Fruit fly (Drosophila melanogaster) whole organism, embryonic: ENCODE results near the gene GXIVsPLA2.

ENCODE experiments used
- ATbp ChIP-seq: fragments of 200-800 bp; sonication (Bioruptor generic); optimal IDR thresholded peaks from 2 replicates; lab custom pipeline; 2017; ENCODE audit warnings: missing biosample characterization, mild to moderate bottlenecking, missing genetic modification characterization, missing genetic modification reagents
- Blimp-1 ChIP-seq: fragments of 200-800 bp; sonication (Bioruptor generic); optimal IDR thresholded peaks from 3 replicates; lab custom pipeline; 2018; ENCODE audit warnings: missing biosample characterization, missing genetic modification characterization, mild to moderate bottlenecking, moderate library complexity, missing genetic modification reagents
- BtbVII ChIP-seq: fragments of 200-800 bp; sonication (Bioruptor generic); optimal IDR thresholded peaks from 3 replicates; lab custom pipeline; 2017; ENCODE audit warnings: missing biosample characterization, mild to moderate bottlenecking, missing genetic modification characterization
- CG1024 ChIP-seq: fragments of 200-800 bp; sonication (Bioruptor generic); IDR thresholded peaks from 2 replicates; pipeline ENCODE4 v1.3.6; 2022; ENCODE audit warnings: missing biosample characterization, missing genetic modification characterization
- CG10979 ChIP-seq: fragments of 200-800 bp; sonication (Bioruptor generic); optimal IDR thresholded peaks from 2 replicates; lab custom pipeline; 2018; ENCODE audit warnings: missing biosample characterization, mild to moderate bottlenecking, missing genetic modification characterization, moderate library complexity
- CG12104 ChIP-seq: fragments of 200-800 bp; sonication (Bioruptor generic); optimal IDR thresholded peaks from 3 replicates; lab custom pipeline; 2016; ENCODE audit warnings: missing biosample characterization, missing genetic modification characterization
- CG12219 ChIP-seq: fragments of 200-800 bp; sonication (Bioruptor generic); optimal IDR thresholded peaks from 3 replicates; lab custom pipeline; 2018; ENCODE audit warnings: missing biosample characterization, mild to moderate bottlenecking, missing genetic modification characterization
- CG13894 ChIP-seq: fragments of 200-800 bp; sonication (Bioruptor generic); optimal IDR thresholded peaks from 3 replicates; lab custom pipeline; 2018; ENCODE audit warnings: missing biosample characterization, mild to moderate bottlenecking, missing genetic modification characterization, moderate library complexity
- CG1602 ChIP-seq: fragments of 200-800 bp; sonication (Bioruptor generic); optimal IDR thresholded peaks from 3 replicates; lab custom pipeline; 2016; ENCODE audit warnings: missing biosample characterization, missing genetic modification characterization
- CG16779 ChIP-seq: fragments of 200-800 bp; sonication (Bioruptor generic); IDR thresholded peaks from 2 replicates; pipeline ENCODE4 v1.3.6; 2022; ENCODE audit warnings: missing biosample characterization, missing genetic modification characterization
- CG17385 ChIP-seq: fragments of 200-800 bp; sonication (Bioruptor generic); optimal IDR thresholded peaks from 3 replicates; lab custom pipeline; 2018; ENCODE audit warnings: missing biosample characterization, mild to moderate bottlenecking, missing genetic modification characterization
- CG18476 ChIP-seq: fragments of 200-800 bp; sonication (Bioruptor generic); optimal IDR thresholded peaks from 2 replicates; lab custom pipeline; 2016; ENCODE audit warnings: missing biosample characterization, mild to moderate bottlenecking, missing genetic modification characterization
- CG18764 ChIP-seq: fragments of 200-800 bp; sonication (Bioruptor generic); optimal IDR thresholded peaks from 3 replicates; lab custom pipeline; 2016; ENCODE audit warnings: missing biosample characterization, missing genetic modification characterization
- CG2116 ChIP-seq: fragments of 200-800 bp; sonication (Bioruptor generic); optimal IDR thresholded peaks from 3 replicates; lab custom pipeline; 2018; ENCODE audit warnings: missing biosample characterization, mild to moderate bottlenecking, missing genetic modification characterization
- CG2199 ChIP-seq: fragments of 200-800 bp; sonication (Bioruptor generic); IDR thresholded peaks from 3 replicates; pipeline ENCODE4 v1.3.6; 2022; ENCODE audit warnings: missing biosample characterization, missing genetic modification characterization
- CG2678 ChIP-seq: fragments of 200-800 bp; sonication (Bioruptor generic); optimal IDR thresholded peaks from 3 replicates; lab custom pipeline; 2019; ENCODE audit warnings: missing biosample characterization, mild to moderate bottlenecking, missing genetic modification characterization, moderate library complexity
- CG32772 ChIP-seq: fragments of 200-800 bp; sonication (Bioruptor generic); IDR thresholded peaks from 2 replicates; pipeline ENCODE4 v1.3.6; 2022; ENCODE audit warnings: missing biosample characterization, missing genetic modification characterization
- CG7839 ChIP-seq: fragments of 200-800 bp; sonication (Bioruptor generic); optimal IDR thresholded peaks from 3 replicates; lab custom pipeline; 2018; ENCODE audit warnings: missing biosample characterization, mild to moderate bottlenecking, missing genetic modification characterization, moderate library complexity
- CG9932 ChIP-seq: fragments of 200-800 bp; sonication (Bioruptor generic); IDR thresholded peaks from 2 replicates; pipeline ENCODE4 v1.3.6; 2022; ENCODE audit warnings: missing biosample characterization, missing genetic modification characterization
- CkIIα-i1 ChIP-seq: fragments of 200-800 bp; sonication (Bioruptor generic); IDR thresholded peaks from 2 replicates; pipeline ENCODE4 v1.3.6; 2022; ENCODE audit warnings: missing biosample characterization, missing genetic modification characterization
- CoRest ChIP-seq: fragments of 200-800 bp; sonication (Bioruptor generic); optimal IDR thresholded peaks from 3 replicates; lab custom pipeline; 2018; ENCODE audit warnings: missing biosample characterization, mild to moderate bottlenecking, missing genetic modification characterization, moderate library complexity
- CrebB ChIP-seq: fragments of 200-800 bp; sonication (Bioruptor generic); optimal IDR thresholded peaks from 3 replicates; lab custom pipeline; 2018; ENCODE audit warnings: missing biosample characterization, mild to moderate bottlenecking, missing genetic modification characterization
- Dp ChIP-seq: fragments of 200-800 bp; sonication (Bioruptor generic); optimal IDR thresholded peaks from 2 replicates; lab custom pipeline; 2018; ENCODE audit warnings: missing biosample characterization, mild to moderate bottlenecking, missing genetic modification characterization, moderate library complexity
- Drgx ChIP-seq: fragments of 200-800 bp; sonication (Bioruptor generic); IDR thresholded peaks from 2 replicates; pipeline ENCODE4 v1.3.6; 2022; ENCODE audit warnings: missing biosample characterization, missing genetic modification characterization
- E2f1 ChIP-seq: fragments of 200-800 bp; sonication (Bioruptor generic); IDR thresholded peaks from 2 replicates; pipeline ENCODE4 v1.3.6; 2022; ENCODE audit warnings: missing biosample characterization, missing genetic modification characterization
- Ets65A ChIP-seq: fragments of 200-800 bp; sonication (Bioruptor generic); peaks from one replicate; lab custom pipeline; 2016; ENCODE audit warnings: missing biosample characterization, missing genetic modification characterization
- HmgD ChIP-seq: fragments of 200-800 bp; sonication (Bioruptor generic); optimal IDR thresholded peaks from 3 replicates; lab custom pipeline; 2016; ENCODE audit warnings: missing biosample characterization, missing genetic modification characterization
- PHDP ChIP-seq: fragments of 200-800 bp; sonication (Bioruptor generic); optimal IDR thresholded peaks from 3 replicates; lab custom pipeline; 2018; ENCODE audit warnings: missing biosample characterization, mild to moderate bottlenecking, missing genetic modification characterization, moderate library complexity
- Rfx ChIP-seq: fragments of 200-800 bp; sonication (Bioruptor generic); IDR thresholded peaks from 2 replicates; pipeline ENCODE4 v1.3.6; 2022; ENCODE audit warnings: missing biosample characterization, missing genetic modification characterization
- Side ChIP-seq: fragments of 200-800 bp; sonication (Bioruptor generic); optimal IDR thresholded peaks from 2 replicates; lab custom pipeline; 2016; ENCODE audit warnings: missing biosample characterization, missing genetic modification characterization
- Sox102F ChIP-seq: fragments of 200-800 bp; sonication (Bioruptor generic); optimal IDR thresholded peaks from 2 replicates; lab custom pipeline; 2018; ENCODE audit warnings: missing biosample characterization, mild to moderate bottlenecking, missing genetic modification characterization, moderate library complexity
- TFAM ChIP-seq: fragments of 200-800 bp; sonication (Bioruptor generic); optimal IDR thresholded peaks from 2 replicates; lab custom pipeline; 2017; ENCODE audit warnings: missing biosample characterization, missing genetic modification characterization, inconsistent platforms
- cas ChIP-seq: fragments of 200-800 bp; sonication (Bioruptor generic); IDR thresholded peaks from 2 replicates; pipeline ENCODE4 v1.3.6; 2022; ENCODE audit warnings: missing biosample characterization, missing genetic modification characterization
- esg ChIP-seq: fragments of 200-800 bp; sonication (Bioruptor generic); conservative IDR thresholded peaks from 2 replicates; pipeline ENCODE4 v1.3.6; 2022; ENCODE audit warnings: missing biosample characterization, missing genetic modification characterization
- fd102C ChIP-seq: fragments of 200-800 bp; sonication (Bioruptor generic); optimal IDR thresholded peaks from 2 replicates; lab custom pipeline; 2018; ENCODE audit warnings: missing biosample characterization, mild to moderate bottlenecking, missing genetic modification characterization, moderate library complexity
- gt ChIP-seq: fragments of 200-800 bp; sonication (Bioruptor generic); IDR thresholded peaks from 2 replicates; pipeline ENCODE4 v1.3.6; 2022; ENCODE audit warnings: missing biosample characterization, missing genetic modification characterization
- hkb ChIP-seq, 2 experiments: fragments of 200-800 bp in 1 of 2; fragments of >200 bp in 1 of 2; sonication (Bioruptor generic) in 1 of 2; IDR thresholded peaks in 1 of 2; optimal IDR thresholded peaks in 1 of 2; 2 replicates each; pipeline versions ENCODE4 v1.3.6 to Lab custom; 2017 to 2022; ENCODE audit warnings: missing biosample characterization in 1 of 2, missing genetic modification characterization in 1 of 2
- jigr1 ChIP-seq: fragments of 200-800 bp; sonication (Bioruptor generic); IDR thresholded peaks from 3 replicates; pipeline ENCODE4 v1.3.6; 2022; ENCODE audit warnings: missing biosample characterization, missing genetic modification characterization
- maf-S ChIP-seq: fragments of 200-800 bp; sonication (Bioruptor generic); optimal IDR thresholded peaks from 2 replicates; lab custom pipeline; 2016; ENCODE audit warnings: missing biosample characterization, missing genetic modification characterization
- oc ChIP-seq: fragments of 200-800 bp; sonication (Bioruptor generic); optimal IDR thresholded peaks from 2 replicates; lab custom pipeline; 2018; ENCODE audit warnings: missing biosample characterization, mild to moderate bottlenecking, missing genetic modification characterization, moderate library complexity
- pita ChIP-seq: fragments of 200-800 bp; sonication (Bioruptor generic); optimal IDR thresholded peaks from 2 replicates; lab custom pipeline; 2017; ENCODE audit warnings: missing biosample characterization, mild to moderate bottlenecking, missing genetic modification characterization
- sisA ChIP-seq: fragments of 200-800 bp; sonication (Bioruptor generic); IDR thresholded peaks from 2 replicates; pipeline ENCODE4 v1.3.6; 2022; ENCODE audit warnings: missing biosample characterization, missing genetic modification characterization
- stc ChIP-seq: fragments of 200-800 bp; sonication (Bioruptor generic); IDR thresholded peaks from 2 replicates; pipeline ENCODE4 v1.3.6; 2022; ENCODE audit warnings: missing biosample characterization, missing genetic modification characterization
- tio ChIP-seq: fragments of 200-800 bp; sonication (Bioruptor generic); optimal IDR thresholded peaks from 2 replicates; lab custom pipeline; 2017; ENCODE audit warnings: missing biosample characterization, missing genetic modification characterization, inconsistent platforms
- toy ChIP-seq: fragments of 200-800 bp; sonication (Bioruptor generic); IDR thresholded peaks from 2 replicates; pipeline ENCODE4 v1.3.6; 2022; ENCODE audit warnings: missing biosample characterization, missing genetic modification characterization
- trem ChIP-seq: fragments of 200-800 bp; optimal IDR thresholded peaks from 3 replicates; lab custom pipeline; 2019; ENCODE audit warnings: missing biosample characterization, mild to moderate bottlenecking, missing genetic modification characterization, moderate library complexity
- vnd ChIP-seq: fragments of 200-800 bp; sonication (Bioruptor generic); IDR thresholded peaks from 3 replicates; pipeline ENCODE4 v1.3.6; 2022; ENCODE audit warnings: missing biosample characterization, missing genetic modification characterization; ENCODE audit not compliant: partially characterized antibody
- wek ChIP-seq: fragments of 200-800 bp; sonication (Bioruptor generic); optimal IDR thresholded peaks from 3 replicates; lab custom pipeline; 2018; ENCODE audit warnings: missing biosample characterization, mild to moderate bottlenecking, missing genetic modification characterization, moderate library complexity

The GXIVsPLA2 gene

DNA sequence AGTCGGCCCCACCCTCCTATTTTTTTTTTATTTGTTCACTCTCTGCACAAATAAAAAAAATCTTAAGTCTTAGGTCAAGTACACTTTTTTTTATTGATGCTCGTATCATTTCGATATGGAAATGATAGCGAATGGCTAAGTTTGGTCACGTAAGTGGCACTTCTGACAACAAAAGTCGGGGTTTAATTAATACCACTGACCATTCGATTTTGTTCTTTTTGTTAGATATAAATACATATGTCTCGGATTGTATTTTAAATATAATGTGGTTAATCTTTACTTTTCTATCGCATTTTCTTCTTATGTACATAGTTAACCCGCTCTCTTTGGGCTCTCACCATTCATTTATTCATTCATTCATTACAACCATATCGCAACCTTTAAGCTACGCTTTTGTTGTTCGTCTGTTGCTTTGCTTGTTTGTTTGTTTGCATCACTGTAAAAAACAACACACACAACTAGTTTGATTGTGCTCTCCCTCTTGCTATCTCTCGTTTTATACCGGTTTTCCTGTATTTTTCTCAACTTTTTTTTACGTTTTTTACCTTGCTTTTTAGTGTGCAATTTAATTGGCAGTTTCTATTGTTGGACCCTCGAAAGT, 47.3 kb downstream of the GXIVsPLA2 start (continued):
- no peak for TF ChIP-seq CG10979 (tag; lab: Kevin White, UChicago)
- TF ChIP-seq CG2678, result no peak
- TF ChIP-seq stc (GFP tag; lab: Robert Waterston, UW), result 0 out of 2 replicates have a peak, but pooled peaks have one; percentile 25
- peak; percentile 4 for TF ChIP-seq CG13894
- peak; percentile 29; the same call in 1 of the 2 replicates for TF ChIP-seq Drgx (GFP tag; lab: Robert Waterston, UW)
- TF ChIP-seq CoRest (tag; lab: Kevin White, UChicago), result no peak
- TF ChIP-seq wek, result no peak
- TF ChIP-seq CG12219 (GFP tag; lab: Kevin White, UChicago), result no peak
- TF ChIP-seq CG7839 (tag; lab: Kevin White, UChicago), result peak; percentile 6
- TF ChIP-seq Sox102F (GFP tag; lab: Kevin White, UChicago), result peak; percentile 1
- peak; percentile 28 for TF ChIP-seq oc (tag; lab: Kevin White, UChicago)
- no peak for TF ChIP-seq PHDP (tag; lab: Kevin White, UChicago)
- TF ChIP-seq Rfx, result 0 out of 2 replicates have a peak, but pooled peaks have one; percentile 14
- TF ChIP-seq Side, result no peak

DNA sequence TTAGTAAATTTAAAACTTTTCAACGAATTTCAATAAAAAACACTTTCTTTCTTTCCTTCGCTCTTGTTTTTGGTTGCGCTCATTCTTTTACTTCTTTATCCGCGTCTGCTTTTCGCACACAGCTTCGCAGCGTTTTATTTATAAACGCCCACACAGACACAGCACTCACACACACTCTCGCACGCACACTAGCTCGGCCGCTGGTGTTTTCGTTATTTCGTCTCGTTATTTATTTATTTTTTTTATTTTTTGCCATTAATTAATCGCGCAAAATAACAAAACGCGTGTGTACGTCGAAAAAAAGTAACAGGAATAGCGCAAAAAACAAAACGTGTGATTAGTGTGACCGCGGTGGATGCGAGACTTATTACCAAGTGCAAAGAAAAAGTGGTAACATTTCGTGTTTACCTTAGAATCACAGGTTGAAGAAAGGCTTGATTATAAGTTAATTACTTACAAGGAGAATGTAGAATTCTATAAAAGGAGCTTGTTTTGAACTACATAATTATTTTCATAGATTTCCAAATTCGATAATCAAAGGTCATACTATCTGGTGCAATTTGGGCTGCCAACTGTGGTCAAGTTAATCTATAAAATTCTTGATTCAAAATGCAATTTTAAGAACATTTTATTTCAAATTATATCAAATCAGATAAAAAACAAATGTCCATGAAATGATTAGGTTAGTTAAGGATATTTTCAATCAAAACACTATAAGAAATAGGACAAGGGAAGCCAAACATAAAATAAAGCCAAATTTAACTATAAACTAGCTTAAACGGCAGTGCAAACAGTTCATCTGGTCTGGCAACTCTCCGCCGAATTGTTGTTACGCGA, 49.7 kb downstream of the GXIVsPLA2 start, which contains the start of the genes hzg and mRpS31:
TSS of gene hzg (minus strand) at position 336 of the 837 bp plus-strand sequence.
TSS of gene mRpS31 (plus strand) at position 793 of the 837 bp plus-strand sequence.
- no peak for TF ChIP-seq pita (GFP tag; lab: Kevin White, UChicago)
- no peak for TF ChIP-seq CG16779 (GFP tag; lab: Robert Waterston, UW)
- no peak for TF ChIP-seq HmgD (GFP tag; lab: Kevin White, UChicago)
- TF ChIP-seq toy (GFP tag; lab: Robert Waterston, UW), result no peak
- TF ChIP-seq CG2199 (GFP tag; lab: Robert Waterston, UW), result no peak
- peak; percentile 26 for TF ChIP-seq CG17385 (GFP tag; lab: Kevin White, UChicago)
- TF ChIP-seq Ets65A (GFP tag; lab: Kevin White, UChicago), result peak; percentile 4
- no peak for TF ChIP-seq CG12104 (GFP tag; lab: Kevin White, UChicago)
- TF ChIP-seq Blimp-1, result peak; percentile 65
- peak; percentile 17; the same call in 1 of the 2 replicates for TF ChIP-seq sisA
- peak; percentile 18; the same call in 1 of the 2 replicates for TF ChIP-seq esg (GFP tag; lab: Robert Waterston, UW)
- no peak for TF ChIP-seq ATbp (GFP tag; lab: Kevin White, UChicago)
- no peak for TF ChIP-seq cas (GFP tag; lab: Robert Waterston, UW)
- no peak for TF ChIP-seq vnd
- no peak for TF ChIP-seq gt (GFP tag; lab: Robert Waterston, UW)
- no peak for TF ChIP-seq CG32772 (GFP tag; lab: Robert Waterston, UW)
- peak; percentile 58 for TF ChIP-seq CG2116 (GFP tag; lab: Kevin White, UChicago)
- TF ChIP-seq maf-S (GFP tag; lab: Kevin White, UChicago), result no peak
- TF ChIP-seq CrebB (tag; lab: Kevin White, UChicago), result no peak
- peak; percentile 99 for TF ChIP-seq trem (tag; lab: Kevin White, UChicago)
- TF ChIP-seq CG1602, result peak; percentile 54
- no peak for TF ChIP-seq tio (GFP tag; lab: Kevin White, UChicago)
- no peak for TF ChIP-seq E2f1 (GFP tag; lab: Robert Waterston, UW)
- no peak for TF ChIP-seq fd102C (GFP tag; lab: Kevin White, UChicago)
- no peak for TF ChIP-seq hkb (optimal IDR thresholded peaks at IDR 0.05; lab: Kevin White, UChicago)
- no peak for TF ChIP-seq hkb (GFP tag; IDR thresholded peaks at IDR 0.05; lab: Robert Waterston, UW)
- peak; percentile 61 for TF ChIP-seq CG18476 (GFP tag; lab: Kevin White, UChicago)
- TF ChIP-seq CG18764 (GFP tag; lab: Kevin White, UChicago), result peak; percentile 13
- TF ChIP-seq CG9932 (GFP tag; lab: Robert Waterston, UW), result peak; percentile 63
- peak; percentile 9 for TF ChIP-seq Dp
- TF ChIP-seq CG1024, result no peak
- no peak for TF ChIP-seq TFAM (GFP tag; lab: Kevin White, UChicago)
- no peak for TF ChIP-seq jigr1 (GFP tag; lab: Robert Waterston, UW)
- TF ChIP-seq BtbVII (GFP tag; lab: Kevin White, UChicago), result peak; percentile 9
- no peak for TF ChIP-seq CkIIα-i1
